Worm (Caenorhabditis elegans): Measurements from ENCODE around the gene W03A5.2.
A peak's percentile ranks its signal among the peaks of the same experiment; 100 is the strongest.

The W03A5.2 gene

DNA sequence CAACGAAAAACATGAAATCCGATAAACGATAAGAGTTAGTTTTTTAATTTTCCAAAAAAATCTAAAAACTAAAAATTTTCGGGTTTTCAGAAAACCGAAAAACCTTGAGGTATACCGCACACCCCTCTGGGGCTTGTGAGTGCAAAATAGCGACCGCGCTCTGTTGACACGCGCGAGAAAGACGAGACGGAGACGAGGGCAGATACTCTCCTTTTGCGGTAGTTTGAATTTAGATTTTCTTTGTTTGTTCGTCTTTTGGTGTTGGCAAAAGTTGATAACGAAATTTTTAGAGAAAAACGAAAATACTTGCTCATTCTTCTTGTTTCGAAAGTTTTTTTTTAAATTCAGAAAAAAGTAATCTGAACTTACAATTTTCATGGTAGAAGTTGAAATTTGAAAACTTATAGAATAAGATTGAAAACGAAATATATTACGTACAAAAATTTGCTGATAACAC is at the start of gene W03A5.2, which contains the start of gene Y32H12A.8:
TSS of gene W03A5.2 (plus strand) at position 407 of the 457 bp plus-strand sequence.
TSS of gene Y32H12A.8 (minus strand) at position 410 of the 457 bp plus-strand sequence.
- TF ChIP-seq hnd-1 (tag; optimal IDR thresholded peaks at IDR 0.05), result no peak
- TF ChIP-seq pes-1 (GFP tag; IDR thresholded peaks at IDR 0.05), result no peak
- TF ChIP-seq hmbx-1 (tag; optimal IDR thresholded peaks at IDR 0.05), result no peak
- TF ChIP-seq sea-1 (GFP tag; conservative IDR thresholded peaks at IDR 0.05), result no peak
- TF ChIP-seq F13C5.2 (tag; optimal IDR thresholded peaks at IDR 0.05), result no peak
- no peak for TF ChIP-seq B0310.2 (tag; optimal IDR thresholded peaks at IDR 0.05)
- TF ChIP-seq ama-1 (optimal IDR thresholded peaks at IDR 0.05), result no peak
- TF ChIP-seq ceh-36 (tag; optimal IDR thresholded peaks at IDR 0.05), result no peak
- no peak for TF ChIP-seq hmg-4 (GFP tag; optimal IDR thresholded peaks at IDR 0.05)
- TF ChIP-seq ceh-13 (GFP tag; optimal IDR thresholded peaks at IDR 0.05), result no peak
- TF ChIP-seq tra-4 (tag; optimal IDR thresholded peaks at IDR 0.05), result no peak
- TF ChIP-seq flt-1 (GFP tag; IDR thresholded peaks at IDR 0.05), result no peak
- TF ChIP-seq tbx-11 (GFP tag; IDR thresholded peaks at IDR 0.05), result no peak
- TF ChIP-seq tbx-37 (GFP tag; conservative IDR thresholded peaks at IDR 0.05), result no peak
- no peak for TF ChIP-seq scrt-1 (GFP tag; IDR thresholded peaks at IDR 0.05)
- no peak for TF ChIP-seq ets-7 (tag; optimal IDR thresholded peaks at IDR 0.05)
- TF ChIP-seq aly-1 (tag; optimal IDR thresholded peaks at IDR 0.05), result no peak

DNA sequence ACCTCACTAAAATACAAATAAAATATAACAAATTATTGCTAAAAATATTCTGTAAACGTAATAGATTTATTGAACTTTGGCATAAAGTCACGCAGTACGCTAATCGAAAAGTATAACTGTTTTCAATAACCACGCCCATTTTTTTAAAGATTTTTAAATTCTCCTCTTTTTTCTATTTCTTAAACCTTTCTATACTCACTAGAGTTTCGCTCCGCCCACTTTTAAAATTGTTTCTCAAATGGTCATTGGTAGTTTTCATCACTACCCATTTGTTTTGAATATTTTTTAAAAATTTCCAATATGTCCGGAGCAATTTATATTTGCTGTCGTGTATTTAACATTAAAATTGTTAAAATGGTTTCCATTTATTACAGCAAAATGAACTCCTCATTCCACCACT is 43.9 kb upstream of the W03A5.2 start, which contains the start of gene Y32H12A.1:
TSS of gene Y32H12A.1 (plus strand) at position 301 of the 400 bp plus-strand sequence.
- TF ChIP-seq B0310.2 (tag; optimal IDR thresholded peaks at IDR 0.05) (no peak), flt-1 (GFP tag; IDR thresholded peaks at IDR 0.05) (no peak), tbx-37 (GFP tag; conservative IDR thresholded peaks at IDR 0.05) (no peak), tbx-11 (GFP tag; IDR thresholded peaks at IDR 0.05) (no peak), hmg-4 (GFP tag; optimal IDR thresholded peaks at IDR 0.05) (no peak), hnd-1 (tag; optimal IDR thresholded peaks at IDR 0.05) (no peak), tra-4 (tag; optimal IDR thresholded peaks at IDR 0.05) (no peak), ceh-13 (GFP tag; optimal IDR thresholded peaks at IDR 0.05) (no peak), F13C5.2 (tag; optimal IDR thresholded peaks at IDR 0.05) (no peak), ets-7 (tag; optimal IDR thresholded peaks at IDR 0.05) (no peak), pes-1 (GFP tag; IDR thresholded peaks at IDR 0.05) (no peak)

DNA sequence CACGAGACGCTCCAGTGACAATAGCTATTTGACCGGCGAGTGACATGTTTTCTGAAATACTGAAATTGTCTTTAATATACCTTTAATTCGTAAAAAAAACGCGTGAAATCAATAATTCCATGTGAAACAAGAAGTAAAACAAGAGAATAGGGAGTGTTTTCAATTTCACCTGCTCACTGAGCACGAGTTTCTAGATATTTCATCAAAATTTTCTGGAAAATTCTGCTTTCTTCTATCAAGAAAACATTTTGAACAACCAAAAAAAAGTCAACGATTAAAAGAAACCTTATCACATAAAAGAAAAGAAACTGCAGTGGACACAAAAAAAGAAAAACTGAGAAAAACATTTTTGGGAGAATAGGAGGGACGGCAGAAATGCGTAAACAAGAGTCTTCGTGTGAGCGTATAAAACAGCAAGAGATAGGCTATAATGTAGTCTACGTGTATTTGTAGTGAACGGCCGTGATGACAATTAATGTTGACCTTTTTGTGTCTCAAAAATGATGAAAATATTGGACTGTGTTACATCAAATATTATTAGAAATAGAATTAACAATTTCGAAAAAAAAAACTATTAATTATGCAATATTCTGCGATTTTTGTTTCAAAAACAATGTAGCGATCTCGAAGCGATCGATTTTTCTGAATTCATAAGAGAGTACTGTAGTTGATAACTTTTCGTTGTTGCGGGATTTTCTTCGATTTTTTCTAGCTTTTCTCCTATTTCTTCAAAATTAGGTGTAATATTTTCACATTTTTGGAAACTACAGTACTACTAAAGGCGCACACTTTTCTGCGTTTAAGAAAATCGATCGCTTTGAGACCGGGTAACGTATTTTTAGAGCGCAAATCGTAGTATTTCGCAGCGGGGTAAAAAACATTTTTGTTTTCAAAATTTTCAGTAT is 37.6 kb upstream of the W03A5.2 start, which contains the start of gene dhs-9:
TSS of gene dhs-9 (minus strand) at position 51 of the 905 bp plus-strand sequence.
- TF ChIP-seq tbx-37 (GFP tag; conservative IDR thresholded peaks at IDR 0.05), result no peak
- no peak for TF ChIP-seq ama-1 (optimal IDR thresholded peaks at IDR 0.05)
- TF ChIP-seq hmg-4 (GFP tag; optimal IDR thresholded peaks at IDR 0.05), result no peak

ce11 chrIII:5371226-5371926 is 34.5 kb upstream of the W03A5.2 start, which contains the start of gene szy-2:
szy-2 (minus strand) TSS chrIII:5371276.
- TF ChIP-seq tbx-11 (GFP tag; IDR thresholded peaks at IDR 0.05) (no peak), scrt-1 (GFP tag; IDR thresholded peaks at IDR 0.05) (no peak), ceh-36 (tag; optimal IDR thresholded peaks at IDR 0.05) (no peak), hmbx-1 (tag; optimal IDR thresholded peaks at IDR 0.05) (no peak), ets-7 (tag; optimal IDR thresholded peaks at IDR 0.05) (no peak), B0310.2 (tag; optimal IDR thresholded peaks at IDR 0.05) (no peak), ama-1 (optimal IDR thresholded peaks at IDR 0.05) (no peak), ceh-13 (GFP tag; optimal IDR thresholded peaks at IDR 0.05) (no peak), aly-1 (tag; optimal IDR thresholded peaks at IDR 0.05) (no peak), tbx-37 (GFP tag; conservative IDR thresholded peaks at IDR 0.05) (no peak), tra-4 (tag; optimal IDR thresholded peaks at IDR 0.05) (no peak), sea-1 (GFP tag; conservative IDR thresholded peaks at IDR 0.05) (no peak), hnd-1 (tag; optimal IDR thresholded peaks at IDR 0.05) (no peak), flt-1 (GFP tag; IDR thresholded peaks at IDR 0.05) (no peak), pes-1 (GFP tag; IDR thresholded peaks at IDR 0.05) (no peak), F13C5.2 (tag; optimal IDR thresholded peaks at IDR 0.05) (no peak), hmg-4 (GFP tag; optimal IDR thresholded peaks at IDR 0.05) (no peak)

ce11 chrIII:5372884-5373283 is 33.0 kb upstream of the W03A5.2 start:
- no peak for TF ChIP-seq ceh-36 (tag; optimal IDR thresholded peaks at IDR 0.05)
- TF ChIP-seq hmg-4 (GFP tag; optimal IDR thresholded peaks at IDR 0.05), result peak; percentile 14
- TF ChIP-seq ama-1 (optimal IDR thresholded peaks at IDR 0.05), result no peak
- TF ChIP-seq scrt-1 (GFP tag; IDR thresholded peaks at IDR 0.05), result no peak

- TF ChIP-seq hmg-4 (GFP tag; optimal IDR thresholded peaks at IDR 0.05), result no peak
- no peak for TF ChIP-seq F13C5.2 (tag; optimal IDR thresholded peaks at IDR 0.05)
- TF ChIP-seq aly-1 (tag; optimal IDR thresholded peaks at IDR 0.05), result no peak
- TF ChIP-seq ceh-36 (tag; optimal IDR thresholded peaks at IDR 0.05), result no peak
- no peak for TF ChIP-seq ceh-13 (GFP tag; optimal IDR thresholded peaks at IDR 0.05)
- TF ChIP-seq tbx-11 (GFP tag; IDR thresholded peaks at IDR 0.05), result no peak
- TF ChIP-seq ets-7 (tag; optimal IDR thresholded peaks at IDR 0.05), result no peak
- TF ChIP-seq sea-1 (GFP tag; conservative IDR thresholded peaks at IDR 0.05), result no peak
- no peak for TF ChIP-seq hmbx-1 (tag; optimal IDR thresholded peaks at IDR 0.05)
- TF ChIP-seq pes-1 (GFP tag; IDR thresholded peaks at IDR 0.05), result no peak
- TF ChIP-seq scrt-1 (GFP tag; IDR thresholded peaks at IDR 0.05), result no peak
- no peak for TF ChIP-seq hnd-1 (tag; optimal IDR thresholded peaks at IDR 0.05)
- TF ChIP-seq B0310.2 (tag; optimal IDR thresholded peaks at IDR 0.05), result no peak
- TF ChIP-seq ama-1 (optimal IDR thresholded peaks at IDR 0.05), result no peak
- TF ChIP-seq tbx-37 (GFP tag; conservative IDR thresholded peaks at IDR 0.05), result no peak
- TF ChIP-seq flt-1 (GFP tag; IDR thresholded peaks at IDR 0.05), result no peak
- TF ChIP-seq tra-4 (tag; optimal IDR thresholded peaks at IDR 0.05), result no peak
Measured at ce11 chrIII:5373715-5374114, 32.1 kb upstream of the W03A5.2 start.
